Fruit fly (Drosophila melanogaster): ENCODE data around the gene Scgdelta.
A peak's percentile ranks its signal among the peaks of the same experiment; 100 is the strongest.

Scgdelta gene

DNA sequence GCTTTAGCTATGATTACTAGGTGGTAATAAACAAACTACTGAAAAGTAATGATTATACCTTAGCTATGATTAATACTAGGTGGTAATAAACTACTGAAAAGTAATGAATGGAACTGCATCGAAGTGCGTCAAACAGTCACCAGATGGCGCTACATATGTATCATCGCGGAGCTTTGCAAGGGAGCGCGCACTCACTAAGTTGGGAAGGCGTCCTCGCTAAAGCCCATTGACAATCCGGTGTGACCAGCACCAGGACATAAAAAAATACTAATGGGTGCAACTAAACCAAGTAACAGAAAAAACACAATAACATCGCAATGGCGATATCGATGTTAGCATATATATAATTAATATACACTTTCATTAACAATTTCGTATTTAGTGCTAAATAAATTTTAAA lies 18.8 kb upstream of the Scgdelta start (continued):
- TF ChIP-seq CG32532 (GFP tag; IDR thresholded peaks at IDR 0.05): peak; percentile 59; the same call in 1 of the 2 replicates
- peak; percentile 42; the same call in 2 of the 3 replicates for TF ChIP-seq row (GFP tag; IDR thresholded peaks at IDR 0.05)
- peak; percentile 57 for TF ChIP-seq cad (GFP tag; optimal IDR thresholded peaks at IDR 0.05)
- TF ChIP-seq BEAF-32 (GFP tag; optimal IDR thresholded peaks at IDR 0.05): peak; percentile 62

DNA sequence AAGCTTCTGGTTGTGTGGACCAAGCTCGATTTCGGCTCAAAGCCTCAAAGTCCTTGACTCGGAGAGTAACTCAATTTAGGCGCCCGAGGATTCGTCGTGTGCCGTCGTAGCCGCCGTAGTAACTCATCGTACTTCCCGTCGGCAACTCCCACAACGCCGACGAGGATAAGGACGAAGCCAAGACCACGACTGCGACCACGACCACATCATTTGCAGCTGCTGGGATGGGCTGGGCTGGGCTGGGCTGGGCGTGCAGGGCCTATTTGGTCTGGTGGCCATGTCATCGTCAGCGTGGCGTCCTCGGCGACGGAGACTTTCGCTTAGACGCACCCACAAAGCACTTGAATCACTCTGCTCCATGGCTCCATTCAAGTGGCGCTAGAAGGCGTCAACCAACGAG lies 18.8 kb downstream of the Scgdelta start:
- TF ChIP-seq Deaf1 (tag; optimal IDR thresholded peaks at IDR 0.05) (peak; percentile 91), Nf-YC (tag; optimal IDR thresholded peaks at IDR 0.05) (peak; percentile 84), HLH54F (GFP tag; optimal IDR thresholded peaks at IDR 0.05) (no peak), Med (GFP tag) (peak; percentile 44), hth (optimal IDR thresholded peaks at IDR 0.05) (no peak), CG3995 (GFP tag; optimal IDR thresholded peaks at IDR 0.05) (no peak), CG9437 (GFP tag; optimal IDR thresholded peaks at IDR 0.05) (no peak), z (GFP tag; IDR thresholded peaks at IDR 0.05) (peak; percentile 45; the same call in 1 of the 3 replicates), CG8089 (GFP tag; optimal IDR thresholded peaks at IDR 0.05) (no peak), CG13287 (GFP tag; IDR thresholded peaks at IDR 0.05; ENCODE audit: partially characterized antibody) (no peak), bsh (GFP tag; optimal IDR thresholded peaks at IDR 0.05) (no peak)

- TF ChIP-seq CG13123 (GFP tag; optimal IDR thresholded peaks at IDR 0.05) (no peak), Ets65A (GFP tag) (peak; percentile 39), CG10543 (GFP tag; optimal IDR thresholded peaks at IDR 0.05) (no peak), stwl (tag; optimal IDR thresholded peaks at IDR 0.05) (no peak)
These were observed 39.0 kb downstream of the Scgdelta start for dm6 chrX:1714874-1715273.

DNA sequence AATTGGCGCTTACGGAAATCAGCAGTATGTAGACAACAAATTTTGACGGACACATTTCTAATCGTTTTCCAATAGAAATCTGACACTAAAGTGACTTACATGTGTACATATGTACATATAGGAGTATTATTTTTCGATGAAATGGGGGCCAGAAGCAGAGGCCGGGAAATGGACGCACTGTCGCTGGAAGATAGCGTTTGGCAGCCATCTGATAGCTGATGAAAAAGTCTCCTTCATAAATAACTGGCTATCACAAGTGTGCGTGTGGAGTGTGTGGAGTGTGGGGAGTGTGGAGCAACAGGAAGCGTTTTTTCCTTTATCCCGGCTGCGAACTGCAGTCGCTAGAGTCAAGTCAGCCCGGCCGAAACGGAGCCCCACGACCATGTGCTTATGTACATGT lies 43.8 kb downstream of the Scgdelta start, which contains the start of gene CG3795:
CG3795 (minus strand) TSS at position 101 of the 400 bp plus-strand sequence.
- TF ChIP-seq CG17912 (GFP tag; optimal IDR thresholded peaks at IDR 0.05): no peak
- no peak for TF ChIP-seq Atf-2 (GFP tag; optimal IDR thresholded peaks at IDR 0.05)
- no peak for TF ChIP-seq Sox102F (GFP tag; optimal IDR thresholded peaks at IDR 0.05)
- TF ChIP-seq chif (GFP tag; optimal IDR thresholded peaks at IDR 0.05): no peak
- TF ChIP-seq Max (GFP tag; optimal IDR thresholded peaks at IDR 0.05): no peak
- TF ChIP-seq Meics (GFP tag; optimal IDR thresholded peaks at IDR 0.05): no peak
- no peak for TF ChIP-seq zfh2 (GFP tag; optimal IDR thresholded peaks at IDR 0.05)
- no peak for TF ChIP-seq CG15514 (GFP tag; optimal IDR thresholded peaks at IDR 0.05)
- no peak for TF ChIP-seq phol (tag; optimal IDR thresholded peaks at IDR 0.05)
- TF ChIP-seq CG18476 (GFP tag; optimal IDR thresholded peaks at IDR 0.05): no peak
- no peak for TF ChIP-seq CG2202 (tag; optimal IDR thresholded peaks at IDR 0.05)
- TF ChIP-seq CG33557 (GFP tag; optimal IDR thresholded peaks at IDR 0.05): no peak
- no peak for TF ChIP-seq lov (optimal IDR thresholded peaks at IDR 0.05)
- TF ChIP-seq lov (GFP tag; IDR thresholded peaks at IDR 0.05): no peak
- TF ChIP-seq MESR4 (GFP tag; optimal IDR thresholded peaks at IDR 0.05): no peak
- TF ChIP-seq CG7963 (GFP tag; IDR thresholded peaks at IDR 0.05; ENCODE audit: partially characterized antibody): no peak

- TF ChIP-seq Hmr (GFP tag; optimal IDR thresholded peaks at IDR 0.05) (peak; percentile 3), Xrp1 (GFP tag; IDR thresholded peaks at IDR 0.05) (no peak), CG2129 (GFP tag; IDR thresholded peaks at IDR 0.05; ENCODE audit: partially characterized antibody) (no peak), gce (GFP tag; IDR thresholded peaks at IDR 0.05) (no peak), CG7556 (GFP tag; optimal IDR thresholded peaks at IDR 0.05) (peak; percentile 23), CG12659 (GFP tag; optimal IDR thresholded peaks at IDR 0.05) (no peak), chif (GFP tag; optimal IDR thresholded peaks at IDR 0.05) (no peak), tna (GFP tag; IDR thresholded peaks at IDR 0.05; ENCODE audit: partially characterized antibody) (no peak), CG17361 (GFP tag; IDR thresholded peaks at IDR 0.05) (no peak), CG18619 (GFP tag; optimal IDR thresholded peaks at IDR 0.05) (no peak), Spps (tag; optimal IDR thresholded peaks at IDR 0.05) (no peak), CG3838 (GFP tag; optimal IDR thresholded peaks at IDR 0.05) (no peak)
These were observed 47.9 kb downstream of the Scgdelta start for dm6 chrX:1705929-1706328.

Data from whole organism, embryonic.